Worm (Caenorhabditis elegans): ENCODE measurements around the gene F57C2.5.

DNA sequence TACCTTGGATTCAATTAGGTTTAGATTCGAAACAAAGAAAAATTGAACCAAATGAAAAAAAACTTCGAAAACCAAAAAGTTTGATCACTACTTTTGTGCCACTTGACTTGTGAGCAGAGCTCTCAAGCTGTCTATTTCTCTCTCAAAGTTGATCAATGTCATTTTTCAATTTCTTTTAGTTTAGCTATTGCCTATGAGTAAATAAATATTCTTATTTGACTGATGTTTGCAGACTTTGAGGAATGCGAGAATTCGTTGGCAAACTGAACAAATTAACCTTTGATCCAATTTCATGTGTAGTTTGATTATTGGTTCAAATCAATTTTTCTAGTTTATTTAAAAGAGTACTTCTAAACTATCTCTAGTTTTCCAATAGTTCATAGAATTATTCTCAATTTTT is 44.2 kb downstream of the F57C2.5 start:
- TF ChIP-seq W03F9.2 (tag; optimal IDR thresholded peaks at IDR 0.05) (no peak), him-1 (tag; optimal IDR thresholded peaks at IDR 0.05) (no peak), dao-5 (tag; optimal IDR thresholded peaks at IDR 0.05) (no peak)

Measured in whole organism, L4/young adult.